Worm (Caenorhabditis elegans): ENCODE measurements around the gene F10G7.12.

DNA sequence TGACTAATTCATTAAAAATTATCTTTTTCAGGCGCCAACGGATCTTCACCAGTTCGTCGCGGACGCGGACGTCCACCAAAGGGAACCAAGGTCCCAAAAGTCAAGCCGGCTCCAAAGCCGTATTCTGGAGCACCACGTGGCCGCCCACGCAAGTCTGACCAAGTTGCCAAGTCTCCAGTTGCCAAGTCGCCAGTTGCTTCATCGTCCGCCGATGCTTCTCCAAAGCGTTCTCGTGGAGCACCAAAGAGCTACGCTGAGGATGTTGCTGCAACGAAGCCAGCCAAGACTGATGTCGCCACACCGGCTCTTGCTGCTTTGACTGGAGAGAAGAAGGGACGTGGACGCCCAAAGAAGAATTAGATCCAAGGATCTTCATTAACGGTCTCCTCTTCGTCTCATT lies 16.3 kb upstream of the F10G7.12 start:
- TF ChIP-seq unc-39 (tag; optimal IDR thresholded peaks at IDR 0.05), result no peak
- no peak for TF ChIP-seq jun-1 (tag; optimal IDR thresholded peaks at IDR 0.05)
- TF ChIP-seq egl-5 (tag; optimal IDR thresholded peaks at IDR 0.05), result no peak
- no peak for TF ChIP-seq ztf-11 (tag; optimal IDR thresholded peaks at IDR 0.05)
- no peak for TF ChIP-seq nhr-67 (tag; optimal IDR thresholded peaks at IDR 0.05)
- TF ChIP-seq pqm-1 (tag; optimal IDR thresholded peaks at IDR 0.05), result no peak
- no peak for TF ChIP-seq nhr-237 (tag; optimal IDR thresholded peaks at IDR 0.05)
- TF ChIP-seq lin-15B (tag; optimal IDR thresholded peaks at IDR 0.05), result no peak
- TF ChIP-seq pha-4 (tag; optimal IDR thresholded peaks at IDR 0.05), result no peak
- TF ChIP-seq eor-1 (tag; optimal IDR thresholded peaks at IDR 0.05), result no peak
- no peak for TF ChIP-seq unc-62 (GFP tag; optimal IDR thresholded peaks at IDR 0.05)

Data from whole organism, L3 larva.